Fruit fly (Drosophila melanogaster) whole organism, prepupa: ENCODE results near the gene CG10845.

Experiments used
- Blimp-1 ChIP-seq: fragments of 200-800 bp; sonication (Bioruptor generic); optimal IDR thresholded peaks from 3 replicates; lab custom pipeline; 2017; ENCODE audit warnings: missing biosample characterization, missing genetic modification characterization, mild to moderate bottlenecking, moderate library complexity, missing genetic modification reagents
- CG10631 ChIP-seq: fragments of 200-800 bp; sonication (Bioruptor generic); optimal IDR thresholded peaks from 2 replicates; lab custom pipeline; 2016; ENCODE audit warnings: missing biosample characterization, missing genetic modification characterization
- CG10669 ChIP-seq: fragments of 200-800 bp; sonication (Bioruptor generic); optimal IDR thresholded peaks from 3 replicates; lab custom pipeline; 2018; ENCODE audit warnings: missing biosample characterization, mild to moderate bottlenecking, missing genetic modification characterization, moderate library complexity
- CG11294 ChIP-seq: fragments of 200-800 bp; sonication (Bioruptor generic); IDR thresholded peaks from 2 replicates; pipeline ENCODE4 v1.3.6; 2022; ENCODE audit warnings: missing biosample characterization, missing genetic modification characterization
- CG15336 ChIP-seq: fragments of 200-800 bp; sonication (Bioruptor generic); IDR thresholded peaks from 2 replicates; pipeline ENCODE4 v1.3.6; 2022; ENCODE audit warnings: missing biosample characterization, missing genetic modification characterization
- CG1621 ChIP-seq: fragments of 200-800 bp; sonication (Bioruptor generic); optimal IDR thresholded peaks from 3 replicates; lab custom pipeline; 2018; ENCODE audit warnings: missing biosample characterization, mild to moderate bottlenecking, missing genetic modification characterization
- CG3032 ChIP-seq: fragments of 200-800 bp; optimal IDR thresholded peaks from 2 replicates; lab custom pipeline; 2019; ENCODE audit warnings: missing biosample characterization, mild to moderate bottlenecking, missing genetic modification characterization, moderate library complexity
- CG31627 ChIP-seq: fragments of 200-800 bp; sonication (Bioruptor generic); optimal IDR thresholded peaks from 3 replicates; lab custom pipeline; 2016; ENCODE audit warnings: missing biosample characterization, missing genetic modification characterization
- CG34406 ChIP-seq: fragments of 200-800 bp; sonication (Bioruptor generic); optimal IDR thresholded peaks from 3 replicates; lab custom pipeline; 2016; ENCODE audit warnings: missing biosample characterization, missing genetic modification characterization
- CG3919 ChIP-seq: fragments of 200-800 bp; sonication (Bioruptor generic); optimal IDR thresholded peaks from 3 replicates; lab custom pipeline; 2016; ENCODE audit warnings: missing biosample characterization, missing genetic modification characterization
- CG6163 ChIP-seq: fragments of 200-800 bp; sonication (Bioruptor generic); IDR thresholded peaks from 3 replicates; pipeline ENCODE4 v1.3.6; 2022; ENCODE audit warnings: missing biosample characterization, missing genetic modification characterization
- CG6276 ChIP-seq: fragments of 200-800 bp; sonication (Bioruptor generic); optimal IDR thresholded peaks from 2 replicates; lab custom pipeline; 2017; ENCODE audit warnings: missing biosample characterization, mild to moderate bottlenecking, missing genetic modification characterization
- CG6808 ChIP-seq: fragments of 200-800 bp; sonication (Bioruptor generic); optimal IDR thresholded peaks from 3 replicates; lab custom pipeline; 2017; ENCODE audit warnings: missing biosample characterization, missing genetic modification characterization, mild to moderate bottlenecking, moderate library complexity, missing genetic modification reagents
- CG6854 ChIP-seq: fragments of 200-800 bp; sonication (Bioruptor generic); optimal IDR thresholded peaks from 2 replicates; lab custom pipeline; 2017; ENCODE audit warnings: missing biosample characterization, mild to moderate bottlenecking, missing genetic modification characterization
- CG7368 ChIP-seq: fragments of 200-800 bp; sonication (Bioruptor generic); optimal IDR thresholded peaks from 3 replicates; lab custom pipeline; 2016; ENCODE audit warnings: missing biosample characterization, missing genetic modification characterization
- CG8119 ChIP-seq: fragments of 200-800 bp; sonication (Bioruptor generic); IDR thresholded peaks from 3 replicates; pipeline ENCODE4 v1.3.6; 2022; ENCODE audit warnings: missing biosample characterization, missing genetic modification characterization
- CG8319 ChIP-seq: fragments of 200-800 bp; sonication (Bioruptor generic); optimal IDR thresholded peaks from 3 replicates; lab custom pipeline; 2016; ENCODE audit warnings: missing biosample characterization, missing genetic modification characterization
- CG8632 ChIP-seq: fragments of 200-800 bp; sonication (Bioruptor generic); optimal IDR thresholded peaks from 3 replicates; lab custom pipeline; 2016; ENCODE audit warnings: missing biosample characterization, missing genetic modification characterization
- CG9139 ChIP-seq: fragments of 200-800 bp; sonication (Bioruptor generic); optimal IDR thresholded peaks from 3 replicates; lab custom pipeline; 2017; ENCODE audit warnings: missing biosample characterization, mild to moderate bottlenecking, missing genetic modification characterization
- Ets96B ChIP-seq: fragments of 200-800 bp; optimal IDR thresholded peaks from 2 replicates; lab custom pipeline; 2019; ENCODE audit warnings: missing biosample characterization, mild to moderate bottlenecking, missing genetic modification characterization, moderate library complexity
- Gug ChIP-seq: fragments of 200-800 bp; sonication (Bioruptor generic); IDR thresholded peaks from 2 replicates; pipeline ENCODE4 v1.3.6; 2022; ENCODE audit warnings: missing biosample characterization, missing genetic modification characterization
- Hr38 ChIP-seq: sonication (Bioruptor generic); optimal IDR thresholded peaks from 2 replicates; lab custom pipeline; 2016; ENCODE audit warnings: missing biosample characterization, missing genetic modification characterization
- Hr39 ChIP-seq: fragments of 200-800 bp; sonication (Bioruptor generic); optimal IDR thresholded peaks from 2 replicates; lab custom pipeline; 2016; ENCODE audit warnings: missing biosample characterization, missing genetic modification characterization
- Hr4 ChIP-seq: fragments of 200-800 bp; sonication (Bioruptor generic); optimal IDR thresholded peaks from 3 replicates; lab custom pipeline; 2016; ENCODE audit warnings: missing biosample characterization, missing genetic modification characterization
- Met ChIP-seq: fragments of 200-800 bp; sonication (Bioruptor generic); optimal IDR thresholded peaks from 3 replicates; lab custom pipeline; 2016; ENCODE audit warnings: missing biosample characterization, missing genetic modification characterization
- OdsH ChIP-seq: fragments of 200-800 bp; sonication (Bioruptor generic); optimal IDR thresholded peaks from 3 replicates; lab custom pipeline; 2016; ENCODE audit warnings: missing biosample characterization, missing genetic modification characterization
- Sox102F ChIP-seq: fragments of 200-800 bp; sonication (Bioruptor generic); optimal IDR thresholded peaks from 2 replicates; lab custom pipeline; 2016; ENCODE audit warnings: missing biosample characterization, mild to moderate bottlenecking, missing genetic modification characterization
- Sox15 ChIP-seq: fragments of 200-800 bp; sonication (Bioruptor generic); optimal IDR thresholded peaks from 3 replicates; lab custom pipeline; 2016; ENCODE audit warnings: missing biosample characterization, missing genetic modification characterization
- acj6 ChIP-seq: fragments of 200-800 bp; sonication (Bioruptor generic); optimal IDR thresholded peaks from 3 replicates; lab custom pipeline; 2016; ENCODE audit warnings: missing biosample characterization, missing genetic modification characterization
- cyc ChIP-seq: fragments of 200-800 bp; sonication (Bioruptor generic); optimal IDR thresholded peaks from 3 replicates; lab custom pipeline; 2016; ENCODE audit warnings: missing biosample characterization, missing genetic modification characterization
- dac ChIP-seq: fragments of 200-800 bp; sonication (Bioruptor generic); optimal IDR thresholded peaks from 2 replicates; lab custom pipeline; 2017; ENCODE audit warnings: missing biosample characterization, mild to moderate bottlenecking, missing genetic modification characterization
- dsx ChIP-seq: fragments of 200-800 bp; optimal IDR thresholded peaks from 3 replicates; lab custom pipeline; 2019; ENCODE audit warnings: missing biosample characterization, mild to moderate bottlenecking, missing genetic modification characterization, moderate library complexity; ENCODE audit not compliant: poor library complexity, severe bottlenecking
- eg ChIP-seq: fragments of 200-800 bp; sonication (Bioruptor generic); IDR thresholded peaks from 3 replicates; pipeline ENCODE4 v1.3.6; 2022; ENCODE audit warnings: missing biosample characterization, missing genetic modification characterization
- esn ChIP-seq: fragments of 200-800 bp; sonication (Bioruptor generic); optimal IDR thresholded peaks from 2 replicates; lab custom pipeline; 2016; ENCODE audit warnings: missing biosample characterization, mild to moderate bottlenecking, missing genetic modification characterization, moderate library complexity
- fkh ChIP-seq: fragments of 200-800 bp; sonication (Bioruptor generic); optimal IDR thresholded peaks from 3 replicates; lab custom pipeline; 2017; ENCODE audit warnings: missing biosample characterization, mild to moderate bottlenecking, missing genetic modification characterization, moderate library complexity
- lz ChIP-seq: fragments of 200-800 bp; sonication (Bioruptor generic); optimal IDR thresholded peaks from 3 replicates; lab custom pipeline; 2016; ENCODE audit warnings: missing biosample characterization, missing genetic modification characterization
- pdm3 ChIP-seq: fragments of 200-800 bp; sonication (Bioruptor generic); optimal IDR thresholded peaks from 3 replicates; lab custom pipeline; 2016; ENCODE audit warnings: missing biosample characterization, missing genetic modification characterization
- salr ChIP-seq, 2 experiments: fragments of 200-800 bp; sonication (Bioruptor generic); optimal IDR thresholded peaks; 3 replicates each; lab custom pipeline; 2016 to 2018; ENCODE audit warnings: missing biosample characterization in 2 of 2, missing genetic modification characterization in 2 of 2, mild to moderate bottlenecking in 1 of 2
- spab ChIP-seq: fragments of 200-800 bp; sonication (Bioruptor generic); optimal IDR thresholded peaks from 2 replicates; lab custom pipeline; 2017; ENCODE audit warnings: missing biosample characterization, mild to moderate bottlenecking, missing genetic modification characterization, missing genetic modification reagents
- svp ChIP-seq: fragments of 200-800 bp; sonication (Bioruptor generic); peaks from one replicate; lab custom pipeline; 2016; ENCODE audit warnings: missing biosample characterization, missing genetic modification characterization

The CG10845 gene

dm6 chr3R:24917814-24918636 is 17.1 kb downstream of the CG10845 start, which contains the start of the genes PIG-S, sud1 and CG11168:
TSS of gene PIG-S (minus strand) at chr3R:24917864.
TSS of gene sud1 (minus strand) at chr3R:24917864.
TSS of gene CG11168 (plus strand) at chr3R:24918106.
- TF ChIP-seq svp (GFP tag; lab: Kevin White, UChicago) (no peak), pdm3 (GFP tag; lab: Kevin White, UChicago) (no peak), cyc (GFP tag; lab: Kevin White, UChicago) (no peak), CG11294 (GFP tag; lab: Robert Waterston, UW) (peak; percentile 11; the same call in 1 of the 2 replicates), Ets96B (tag; lab: Kevin White, UChicago) (no peak), acj6 (GFP tag; lab: Kevin White, UChicago) (no peak), CG8319 (no peak), spab (no peak), fkh (GFP tag; lab: Kevin White, UChicago) (no peak), CG6854 (GFP tag; lab: Kevin White, UChicago) (no peak), Met (GFP tag; lab: Kevin White, UChicago) (no peak), lz (GFP tag; lab: Kevin White, UChicago) (peak; percentile 41), CG1621 (peak; percentile 18), CG3032 (tag; lab: Kevin White, UChicago) (peak; percentile 63), CG6808 (GFP tag; lab: Kevin White, UChicago) (no peak), salr (GFP tag; optimal IDR thresholded peaks at IDR 0.05; lab: Kevin White, UChicago) (no peak), esn (GFP tag; lab: Kevin White, UChicago) (peak; percentile 36), Hr38 (no peak), Sox102F (GFP tag; lab: Kevin White, UChicago) (no peak), CG34406 (GFP tag; lab: Kevin White, UChicago) (no peak), CG3919 (no peak), CG9139 (GFP tag; lab: Kevin White, UChicago) (no peak), CG8119 (GFP tag; lab: Robert Waterston, UW) (no peak), Sox15 (peak; percentile 14), Hr39 (no peak), CG6276 (GFP tag; lab: Kevin White, UChicago) (no peak), OdsH (GFP tag; lab: Kevin White, UChicago) (no peak), Gug (no peak; the same call in 1 of the 2 replicates), eg (GFP tag; lab: Robert Waterston, UW) (peak; percentile 54; the same call in 2 of the 3 replicates), CG10631 (GFP tag; lab: Kevin White, UChicago) (no peak), Hr4 (GFP tag; lab: Kevin White, UChicago) (no peak), CG15336 (peak; percentile 26; the same call in 1 of the 2 replicates), dsx (GFP tag; lab: Kevin White, UChicago) (peak; percentile 38), CG31627 (GFP tag; lab: Kevin White, UChicago) (peak; percentile 28), CG10669 (GFP tag; lab: Kevin White, UChicago) (no peak), CG8632 (GFP tag; lab: Kevin White, UChicago) (no peak), CG6163 (peak; percentile 45; the same call in 1 of the 3 replicates)

- no peak for TF ChIP-seq Blimp-1 (GFP tag; lab: Kevin White, UChicago)
- TF ChIP-seq CG8632 (GFP tag; lab: Kevin White, UChicago) = no peak
- TF ChIP-seq CG7368 = no peak
- no peak for TF ChIP-seq dac
Measured at dm6 chr3R:24922270-24922669, 21.4 kb downstream of the CG10845 start, which contains the start of gene Mink. TSS of gene Mink (plus strand) at chr3R:24922473.
